Worm (Caenorhabditis elegans): ENCODE results near the gene cutc-1.

Gene cutc-1

DNA sequence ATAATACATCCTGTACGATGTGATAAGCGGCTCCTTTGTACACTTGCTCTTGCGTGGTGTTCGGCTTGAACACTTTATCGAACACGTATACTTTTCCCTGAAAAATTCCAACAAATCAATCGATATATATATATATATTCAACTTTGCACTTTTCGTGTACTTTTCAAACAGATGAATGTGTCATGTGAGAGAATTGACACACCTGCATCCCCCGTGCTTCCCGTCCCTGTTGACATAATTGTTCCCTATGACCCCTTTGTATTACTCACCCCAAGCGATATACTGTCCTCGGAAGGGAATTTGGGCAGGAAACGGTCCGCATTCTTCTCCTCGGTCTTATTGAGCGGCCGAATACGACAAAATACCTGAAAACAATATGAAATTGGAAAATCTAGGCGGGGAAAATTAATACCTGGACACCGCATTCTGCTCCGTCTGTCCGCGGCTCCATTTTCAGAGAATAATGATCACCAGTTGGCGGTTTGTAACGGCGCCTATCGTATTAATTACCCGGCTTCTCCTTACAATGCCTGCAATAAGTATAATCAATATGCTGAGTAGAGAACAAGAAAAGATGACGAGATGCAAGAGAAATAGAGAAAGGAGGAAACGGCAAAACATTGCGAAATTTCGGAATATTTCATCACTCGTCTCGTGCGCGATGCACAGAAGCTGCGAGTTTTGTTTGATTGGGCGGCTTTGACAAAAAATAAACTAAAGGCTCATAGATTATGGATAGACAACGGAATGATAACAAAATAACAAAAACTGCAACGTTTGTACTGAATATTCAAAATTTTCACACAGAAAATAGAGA lies 48.6 kb downstream of the cutc-1 start, which contains the start of gene unc-116 (continued):
- TF ChIP-seq isw-1 (GFP tag; IDR thresholded peaks at IDR 0.05) (peak; percentile 43; the same call in 1 of the 2 replicates), ceh-90 (tag; optimal IDR thresholded peaks at IDR 0.05) (no peak), lin-15B (tag; optimal IDR thresholded peaks at IDR 0.05) (peak; percentile 18), ets-5 (GFP tag; IDR thresholded peaks at IDR 0.05) (no peak), hpl-2 (GFP tag; optimal IDR thresholded peaks at IDR 0.05) (peak; percentile 49), ztf-11 (tag; optimal IDR thresholded peaks at IDR 0.05) (no peak), lin-39 (tag; optimal IDR thresholded peaks at IDR 0.05) (no peak), sup-37 (GFP tag; optimal IDR thresholded peaks at IDR 0.05) (no peak), lsy-2 (tag; optimal IDR thresholded peaks at IDR 0.05) (peak; percentile 60 to 70), elt-2 (tag; optimal IDR thresholded peaks at IDR 0.05) (no peak), fkh-8 (tag; optimal IDR thresholded peaks at IDR 0.05) (peak; percentile 67), nhr-11 (tag; optimal IDR thresholded peaks at IDR 0.05) (no peak), mdl-1 (tag; optimal IDR thresholded peaks at IDR 0.05) (peak in 1 of 2 experiments; percentile 74), swsn-7 (tag; optimal IDR thresholded peaks at IDR 0.05) (peak; percentile 2), efl-1 (optimal IDR thresholded peaks at IDR 0.05) (peak; percentile 31 to 74), efl-1 (GFP tag; optimal IDR thresholded peaks at IDR 0.05 in 1 of 2) (peak; percentile 54 to 94), unc-30 (tag; optimal IDR thresholded peaks at IDR 0.05) (no peak), nhr-84 (tag; optimal IDR thresholded peaks at IDR 0.05) (no peak), nhr-47 (tag; optimal IDR thresholded peaks at IDR 0.05) (peak; percentile 47), lin-14 (GFP tag; optimal IDR thresholded peaks at IDR 0.05) (peak; percentile 75), dsc-1 (tag; optimal IDR thresholded peaks at IDR 0.05) (no peak), aha-1 (tag; optimal IDR thresholded peaks at IDR 0.05) (no peak), sptf-1 (tag; optimal IDR thresholded peaks at IDR 0.05) (no peak), nhr-85 (tag) (peak; percentile 74), Y116A8C.19 (tag; optimal IDR thresholded peaks at IDR 0.05; ENCODE audit: borderline replicate concordance) (no peak), nhr-19 (GFP tag; conservative IDR thresholded peaks at IDR 0.05) (peak; percentile 32; the same call in 1 of the 2 replicates), nhr-237 (tag; optimal IDR thresholded peaks at IDR 0.05) (peak; percentile 11), unc-86 (tag; optimal IDR thresholded peaks at IDR 0.05) (no peak), pqm-1 (tag; optimal IDR thresholded peaks at IDR 0.05) (no peak), ama-1 (optimal IDR thresholded peaks at IDR 0.05) (no peak), jun-1 (tag; optimal IDR thresholded peaks at IDR 0.05) (peak; percentile 27), hlh-17 (GFP tag; optimal IDR thresholded peaks at IDR 0.05; ENCODE audit: borderline replicate concordance) (no peak), vab-15 (tag; optimal IDR thresholded peaks at IDR 0.05) (no peak), hlh-4 (tag; optimal IDR thresholded peaks at IDR 0.05) (no peak)
